Worm (Caenorhabditis elegans): Measurements from ENCODE around the gene str-160.

- no peak for TF ChIP-seq unc-62 (GFP tag; optimal IDR thresholded peaks at IDR 0.05)
- no peak for TF ChIP-seq ceh-83 (GFP tag; optimal IDR thresholded peaks at IDR 0.05)
- no peak for TF ChIP-seq mab-5 (tag; optimal IDR thresholded peaks at IDR 0.05)
- TF ChIP-seq ztf-11 (tag; optimal IDR thresholded peaks at IDR 0.05): no peak
- TF ChIP-seq flh-1 (GFP tag; optimal IDR thresholded peaks at IDR 0.05): no peak
- no peak for TF ChIP-seq nhr-12 (tag; optimal IDR thresholded peaks at IDR 0.05)
- no peak for TF ChIP-seq nhr-237 (tag; optimal IDR thresholded peaks at IDR 0.05)
- TF ChIP-seq unc-120 (tag; optimal IDR thresholded peaks at IDR 0.05; ENCODE audit: poor library complexity, severe bottlenecking): no peak
- no peak for TF ChIP-seq unc-39 (tag; optimal IDR thresholded peaks at IDR 0.05)
- TF ChIP-seq ces-1 (GFP tag; optimal IDR thresholded peaks at IDR 0.05): no peak
- no peak for TF ChIP-seq pha-4 (tag; optimal IDR thresholded peaks at IDR 0.05)
- TF ChIP-seq tbx-8 (GFP tag; optimal IDR thresholded peaks at IDR 0.05): no peak
- no peak for TF ChIP-seq nhr-76 (tag; optimal IDR thresholded peaks at IDR 0.05)
- TF ChIP-seq drap-1 (GFP tag; optimal IDR thresholded peaks at IDR 0.05): no peak
These were observed 16.4 kb upstream of the str-160 start for ce11 chrV:1718232-1718631.

Measured in whole organism, mixed stage, embryonic.